Worm (Caenorhabditis elegans): ENCODE measurements around the gene nhr-133.
A peak's percentile ranks its signal among the peaks of the same experiment; 100 is the strongest.

The nhr-133 gene

DNA sequence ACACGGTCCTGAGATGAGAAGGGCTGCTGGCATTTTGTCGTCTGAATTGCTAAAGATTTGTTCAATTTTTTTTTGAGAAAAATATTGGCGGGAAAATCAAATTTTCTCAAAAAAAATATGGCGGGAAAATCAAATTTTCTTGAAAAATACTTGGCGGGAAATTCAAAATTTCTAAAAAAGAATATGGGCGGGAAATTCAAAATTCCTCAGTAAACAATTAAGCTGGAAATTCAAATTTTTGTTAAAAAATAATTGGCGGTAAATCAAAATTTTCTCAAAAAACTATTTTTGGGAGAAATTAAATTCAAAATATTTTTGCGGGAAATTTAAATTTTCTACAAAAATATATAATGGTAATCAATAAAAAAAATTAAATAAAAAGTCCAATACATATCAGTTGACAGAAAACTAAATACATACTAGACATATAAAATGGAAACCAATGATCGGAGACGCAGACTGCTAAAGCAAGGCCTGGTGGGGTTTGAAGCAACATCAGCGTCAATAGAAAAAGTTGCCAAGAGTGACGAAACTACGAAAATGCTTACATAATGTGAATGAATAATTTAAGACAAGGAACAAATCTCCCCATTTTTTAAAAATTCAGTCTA lies 2.6 kb upstream of the nhr-133 start, which contains the start of gene nhr-184:
Gene nhr-184, minus strand, starts transcription at position 51 of the 611 bp plus-strand sequence.
- no peak for TF ChIP-seq zip-8 (tag; optimal IDR thresholded peaks at IDR 0.05)
- peak; percentile 6 for TF ChIP-seq pha-4 (tag; optimal IDR thresholded peaks at IDR 0.05)

ce11 chrV:2207527-2207926 lies 4.4 kb downstream of the nhr-133 start:
- TF ChIP-seq drap-1 (GFP tag; optimal IDR thresholded peaks at IDR 0.05) (no peak), nhr-76 (tag; optimal IDR thresholded peaks at IDR 0.05) (no peak), ceh-83 (GFP tag; optimal IDR thresholded peaks at IDR 0.05) (no peak), lin-13 (tag; optimal IDR thresholded peaks at IDR 0.05) (no peak), sem-2 (GFP tag; optimal IDR thresholded peaks at IDR 0.05) (no peak), ceh-43 (GFP tag; optimal IDR thresholded peaks at IDR 0.05) (no peak), ztf-11 (tag; optimal IDR thresholded peaks at IDR 0.05) (no peak), mls-2 (tag; optimal IDR thresholded peaks at IDR 0.05) (no peak), snpc-4 (tag; optimal IDR thresholded peaks at IDR 0.05) (no peak), unc-39 (tag; optimal IDR thresholded peaks at IDR 0.05) (no peak), unc-62 (GFP tag; optimal IDR thresholded peaks at IDR 0.05) (no peak)

- TF ChIP-seq elt-3 (tag; optimal IDR thresholded peaks at IDR 0.05) (no peak), cnd-1 (tag; optimal IDR thresholded peaks at IDR 0.05) (no peak), unc-62 (GFP tag; optimal IDR thresholded peaks at IDR 0.05) (no peak), drap-1 (GFP tag; optimal IDR thresholded peaks at IDR 0.05) (no peak), blmp-1 (tag; optimal IDR thresholded peaks at IDR 0.05) (no peak), unc-120 (tag; optimal IDR thresholded peaks at IDR 0.05; ENCODE audit: poor library complexity, severe bottlenecking) (no peak), M03D4.4 (tag; optimal IDR thresholded peaks at IDR 0.05) (no peak), nhr-12 (tag; optimal IDR thresholded peaks at IDR 0.05) (no peak), mls-2 (tag; optimal IDR thresholded peaks at IDR 0.05) (no peak), nhr-2 (tag; optimal IDR thresholded peaks at IDR 0.05) (no peak), ceh-43 (GFP tag; optimal IDR thresholded peaks at IDR 0.05) (no peak), nhr-76 (tag; optimal IDR thresholded peaks at IDR 0.05) (no peak), ztf-11 (tag; optimal IDR thresholded peaks at IDR 0.05) (no peak), ham-2 (GFP tag; optimal IDR thresholded peaks at IDR 0.05) (no peak), ceh-83 (GFP tag; optimal IDR thresholded peaks at IDR 0.05) (no peak), pha-4 (tag; optimal IDR thresholded peaks at IDR 0.05) (no peak), mep-1 (tag; optimal IDR thresholded peaks at IDR 0.05) (no peak), nhr-237 (tag; optimal IDR thresholded peaks at IDR 0.05) (no peak), hlh-1 (tag; optimal IDR thresholded peaks at IDR 0.05) (no peak)
Observed at ce11 chrV:2206801-2207200, 5.1 kb downstream of the nhr-133 start, which contains the start of gene svh-11. svh-11 (plus strand) TSS chrV:2207101.

- TF ChIP-seq flh-1 (GFP tag; optimal IDR thresholded peaks at IDR 0.05): no peak
- TF ChIP-seq hlh-1 (tag; optimal IDR thresholded peaks at IDR 0.05): no peak
- no peak for TF ChIP-seq tbx-8 (GFP tag; optimal IDR thresholded peaks at IDR 0.05)
- TF ChIP-seq elt-1 (tag; optimal IDR thresholded peaks at IDR 0.05; ENCODE audit: borderline replicate concordance, insufficient read depth): no peak
- TF ChIP-seq nhr-2 (tag; optimal IDR thresholded peaks at IDR 0.05): no peak
- no peak for TF ChIP-seq nhr-28 (tag; optimal IDR thresholded peaks at IDR 0.05)
- TF ChIP-seq drap-1 (GFP tag; optimal IDR thresholded peaks at IDR 0.05): no peak
- TF ChIP-seq ceh-43 (GFP tag; optimal IDR thresholded peaks at IDR 0.05): no peak
- TF ChIP-seq nhr-12 (tag; optimal IDR thresholded peaks at IDR 0.05): no peak
Observed at ce11 chrV:2206181-2206580, 5.7 kb downstream of the nhr-133 start, which contains the start of gene srt-40. srt-40 (minus strand) TSS chrV:2206281.

ce11 chrV:2204080-2204479 lies 7.8 kb downstream of the nhr-133 start, which contains the start of gene cyp-33C12:
cyp-33C12 (minus strand) TSS chrV:2204400.
- TF ChIP-seq ceh-83 (GFP tag; optimal IDR thresholded peaks at IDR 0.05): no peak
- no peak for TF ChIP-seq ceh-43 (GFP tag; optimal IDR thresholded peaks at IDR 0.05)
- TF ChIP-seq nhr-76 (tag; optimal IDR thresholded peaks at IDR 0.05): no peak
- TF ChIP-seq drap-1 (GFP tag; optimal IDR thresholded peaks at IDR 0.05): no peak

DNA sequence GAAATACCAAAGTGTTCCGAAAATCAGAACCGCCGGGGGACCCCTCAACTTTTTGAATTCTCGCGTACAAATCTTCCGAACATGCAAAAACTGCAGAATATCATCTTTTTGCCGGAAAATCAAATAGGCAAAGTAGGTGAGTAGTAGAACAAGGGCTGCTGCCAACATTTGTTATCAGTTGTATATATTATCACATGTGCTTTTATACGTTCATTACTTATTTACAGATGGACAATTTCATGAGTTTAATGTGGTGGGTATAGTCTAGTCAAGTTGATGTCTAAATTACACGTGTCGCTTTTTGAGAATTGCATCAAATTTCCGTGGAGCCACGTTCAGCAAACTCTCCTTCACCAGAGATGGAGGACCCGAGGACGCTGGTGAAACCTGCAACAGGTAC lies 10.7 kb downstream of the nhr-133 start, which contains the start of gene cyp-32B1:
Gene cyp-32B1, minus strand, starts transcription at position 176 of the 400 bp plus-strand sequence.
- no peak for TF ChIP-seq tbx-8 (GFP tag; optimal IDR thresholded peaks at IDR 0.05)
- no peak for TF ChIP-seq unc-39 (tag; optimal IDR thresholded peaks at IDR 0.05)
- TF ChIP-seq snpc-4 (tag; optimal IDR thresholded peaks at IDR 0.05): no peak
- no peak for TF ChIP-seq ham-2 (GFP tag; optimal IDR thresholded peaks at IDR 0.05)
- TF ChIP-seq ceh-43 (GFP tag; optimal IDR thresholded peaks at IDR 0.05): no peak
- no peak for TF ChIP-seq drap-1 (GFP tag; optimal IDR thresholded peaks at IDR 0.05)
- no peak for TF ChIP-seq ceh-83 (GFP tag; optimal IDR thresholded peaks at IDR 0.05)
- TF ChIP-seq elt-1 (tag; optimal IDR thresholded peaks at IDR 0.05; ENCODE audit: borderline replicate concordance, insufficient read depth): no peak
- TF ChIP-seq unc-62 (GFP tag; optimal IDR thresholded peaks at IDR 0.05): no peak
- TF ChIP-seq nhr-76 (tag; optimal IDR thresholded peaks at IDR 0.05): no peak
- TF ChIP-seq cnd-1 (tag; optimal IDR thresholded peaks at IDR 0.05): no peak
- no peak for TF ChIP-seq elt-3 (tag; optimal IDR thresholded peaks at IDR 0.05)
- no peak for TF ChIP-seq sem-2 (GFP tag; optimal IDR thresholded peaks at IDR 0.05)
- no peak for TF ChIP-seq lsy-2 (tag; optimal IDR thresholded peaks at IDR 0.05)
- TF ChIP-seq ces-1 (GFP tag; optimal IDR thresholded peaks at IDR 0.05): no peak
- no peak for TF ChIP-seq lin-13 (tag; optimal IDR thresholded peaks at IDR 0.05)
- TF ChIP-seq hlh-1 (tag; optimal IDR thresholded peaks at IDR 0.05): no peak
- no peak for TF ChIP-seq pha-4 (tag; optimal IDR thresholded peaks at IDR 0.05)

Measured in whole organism, mixed stage, embryonic.